Worm (Caenorhabditis elegans): ENCODE results near the gene T04F3.4.

DNA sequence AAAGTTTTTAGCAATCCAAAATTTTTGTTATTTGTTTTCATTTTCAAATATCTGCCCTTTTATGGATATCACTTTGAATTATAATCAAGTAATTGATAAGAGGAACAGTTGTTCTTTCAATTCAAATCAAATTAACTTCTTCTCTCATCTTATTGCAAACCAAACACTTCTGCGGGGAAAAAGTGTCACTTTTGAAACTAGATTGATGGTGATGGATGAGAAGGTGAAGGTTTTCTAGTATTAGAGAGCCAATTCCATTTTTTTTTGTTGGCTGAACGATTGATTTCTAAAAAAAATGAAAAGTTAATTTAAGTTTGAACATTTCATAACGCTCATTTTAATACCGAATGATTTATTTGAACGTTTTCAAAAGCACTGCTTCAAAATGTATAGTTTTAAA, 17.0 kb upstream of the T04F3.4 start:
- TF ChIP-seq pes-1 (GFP tag; IDR thresholded peaks at IDR 0.05) = no peak
- no peak for TF ChIP-seq flt-1 (GFP tag; IDR thresholded peaks at IDR 0.05)
- no peak for TF ChIP-seq tbx-11 (GFP tag; IDR thresholded peaks at IDR 0.05)
- TF ChIP-seq ceh-36 (tag; optimal IDR thresholded peaks at IDR 0.05) = no peak
- no peak for TF ChIP-seq ets-7 (tag; optimal IDR thresholded peaks at IDR 0.05)
- no peak for TF ChIP-seq ama-1 (optimal IDR thresholded peaks at IDR 0.05)
- TF ChIP-seq tbx-37 (GFP tag; conservative IDR thresholded peaks at IDR 0.05) = no peak
- TF ChIP-seq aly-1 (tag; optimal IDR thresholded peaks at IDR 0.05) = no peak
- TF ChIP-seq scrt-1 (GFP tag; IDR thresholded peaks at IDR 0.05) = no peak

Measured in whole organism, early embryonic.